Fruit fly (Drosophila melanogaster): ENCODE measurements around the gene MtnA.

Gene MtnA

DNA sequence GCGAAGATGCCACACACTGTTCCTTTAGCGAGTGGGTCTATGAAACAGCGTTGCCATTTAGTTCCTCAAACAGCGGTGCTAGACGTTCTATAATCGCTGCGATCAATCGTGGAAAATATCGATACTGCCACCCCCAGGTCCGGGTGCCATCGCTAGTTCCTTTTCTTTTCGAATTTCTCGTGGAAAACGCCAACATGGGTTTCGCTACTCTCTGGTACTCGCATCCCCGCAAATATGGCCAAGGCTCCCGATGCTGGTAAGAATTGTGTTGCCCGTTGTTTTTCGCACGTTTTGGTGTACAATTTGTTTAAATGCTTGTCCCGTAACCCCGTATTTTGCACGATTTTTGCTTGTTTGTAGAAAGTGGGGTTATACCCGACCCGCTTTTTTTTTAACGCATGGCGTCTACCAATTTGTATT, 6.2 kb downstream of the MtnA start, which contains the start of gene RpS29 (continued):
- TF ChIP-seq CG18599 (GFP tag; optimal IDR thresholded peaks at IDR 0.05), result peak; percentile 86
- peak; percentile 76 for TF ChIP-seq Bteb2 (GFP tag; optimal IDR thresholded peaks at IDR 0.05)
- peak; percentile 73 for TF ChIP-seq Rx (GFP tag; IDR thresholded peaks at IDR 0.05)
- TF ChIP-seq dmrt99B (tag; optimal IDR thresholded peaks at IDR 0.05), result peak; percentile 44
- TF ChIP-seq ewg (GFP tag; optimal IDR thresholded peaks at IDR 0.05), result peak; percentile 57
- peak; percentile 46 to 49 for TF ChIP-seq bsh (GFP tag; optimal IDR thresholded peaks at IDR 0.05)
- TF ChIP-seq CG18262 (tag; optimal IDR thresholded peaks at IDR 0.05), result peak; percentile 47
- TF ChIP-seq CG18764 (GFP tag; optimal IDR thresholded peaks at IDR 0.05), result peak; percentile 76
- TF ChIP-seq CG3407 (GFP tag; optimal IDR thresholded peaks at IDR 0.05), result peak; percentile 48
- TF ChIP-seq lab (GFP tag; optimal IDR thresholded peaks at IDR 0.05), result peak; percentile 93
- peak; percentile 91 for TF ChIP-seq CG9876 (GFP tag; optimal IDR thresholded peaks at IDR 0.05)
- TF ChIP-seq CG12769 (tag; optimal IDR thresholded peaks at IDR 0.05), result peak; percentile 89
- TF ChIP-seq sim (GFP tag; IDR thresholded peaks at IDR 0.05), result no peak
- TF ChIP-seq tna (GFP tag; IDR thresholded peaks at IDR 0.05; ENCODE audit: partially characterized antibody), result peak; percentile 86
- TF ChIP-seq Camta (GFP tag; optimal IDR thresholded peaks at IDR 0.05), result peak; percentile 72
- no peak for TF ChIP-seq hth (optimal IDR thresholded peaks at IDR 0.05)
- peak; percentile 55 for TF ChIP-seq fd3F (GFP tag; optimal IDR thresholded peaks at IDR 0.05)
- peak; percentile 80 for TF ChIP-seq CG30403 (GFP tag; optimal IDR thresholded peaks at IDR 0.05)
- TF ChIP-seq CG6689 (GFP tag; IDR thresholded peaks at IDR 0.05), result peak; percentile 28; the same call in 1 of the 2 replicates
- TF ChIP-seq Six4 (GFP tag; optimal IDR thresholded peaks at IDR 0.05), result peak; percentile 61
- no peak for TF ChIP-seq dimm (GFP tag; IDR thresholded peaks at IDR 0.05)
- peak; percentile 74 for TF ChIP-seq CG7928 (GFP tag; optimal IDR thresholded peaks at IDR 0.05)
- TF ChIP-seq Sry-β (GFP tag; optimal IDR thresholded peaks at IDR 0.05), result peak; percentile 53
- peak; percentile 54 for TF ChIP-seq gsb-n (tag; optimal IDR thresholded peaks at IDR 0.05)
- no peak for TF ChIP-seq fru (optimal IDR thresholded peaks at IDR 0.05)
- peak; percentile 34 for TF ChIP-seq D19A (tag; optimal IDR thresholded peaks at IDR 0.05)
- TF ChIP-seq nmo (GFP tag; optimal IDR thresholded peaks at IDR 0.05), result peak; percentile 78
- TF ChIP-seq CG11695 (GFP tag; IDR thresholded peaks at IDR 0.05), result peak; percentile 47; the same call in 2 of the 3 replicates
- TF ChIP-seq unc-4 (GFP tag; IDR thresholded peaks at IDR 0.05; ENCODE audit: partially characterized antibody), result peak; percentile 97
- TF ChIP-seq CG33213 (GFP tag; optimal IDR thresholded peaks at IDR 0.05), result peak; percentile 94
- peak; percentile 57 for TF ChIP-seq zf30C (GFP tag; optimal IDR thresholded peaks at IDR 0.05)
- TF ChIP-seq CG17612 (GFP tag; IDR thresholded peaks at IDR 0.05), result peak; percentile 31; the same call in 1 of the 2 replicates
- no peak for TF ChIP-seq cad (GFP tag; optimal IDR thresholded peaks at IDR 0.05)
- TF ChIP-seq Adf1 (GFP tag; IDR thresholded peaks at IDR 0.05), result peak; percentile 74
- TF ChIP-seq Hr78 (GFP tag; optimal IDR thresholded peaks at IDR 0.05), result no peak
- peak; percentile 98 for TF ChIP-seq Dref (GFP tag; IDR thresholded peaks at IDR 0.05)
- TF ChIP-seq wdn (GFP tag; IDR thresholded peaks at IDR 0.05), result peak; percentile 56; the same call in 1 of the 2 replicates
- TF ChIP-seq caup (GFP tag; optimal IDR thresholded peaks at IDR 0.05; ENCODE audit: severe bottlenecking), result peak; percentile 92
- peak; percentile 90 for TF ChIP-seq CG17186 (GFP tag; optimal IDR thresholded peaks at IDR 0.05)
- peak; percentile 84 for TF ChIP-seq CG10267 (tag; optimal IDR thresholded peaks at IDR 0.05)
- no peak for TF ChIP-seq Dfd (GFP tag; optimal IDR thresholded peaks at IDR 0.05)
- no peak; the same call in 1 of the 2 replicates for TF ChIP-seq sens-2 (GFP tag; IDR thresholded peaks at IDR 0.05)
- TF ChIP-seq CkIIα-i1 (GFP tag; IDR thresholded peaks at IDR 0.05), result 0 out of 2 replicates have a peak, but pooled peaks have one; percentile 33
- TF ChIP-seq knrl (GFP tag; IDR thresholded peaks at IDR 0.05; ENCODE audit: partially characterized antibody), result peak; percentile 95
- 0 out of 2 replicates have a peak, but pooled peaks have one; percentile 33 for TF ChIP-seq Drgx (GFP tag; IDR thresholded peaks at IDR 0.05)
- TF ChIP-seq Elba2 (GFP tag; optimal IDR thresholded peaks at IDR 0.05), result no peak
- peak; percentile 95 for TF ChIP-seq CG15514 (GFP tag; optimal IDR thresholded peaks at IDR 0.05)
- TF ChIP-seq CG6254 (GFP tag; optimal IDR thresholded peaks at IDR 0.05), result no peak
- TF ChIP-seq disco-r (GFP tag; optimal IDR thresholded peaks at IDR 0.05), result peak; percentile 68
- no peak for TF ChIP-seq TFAM (GFP tag; optimal IDR thresholded peaks at IDR 0.05)
